Fruit fly (Drosophila melanogaster) whole organism, embryonic: ENCODE results near the gene CG9662.

Experiments
- Adf1 ChIP-seq: fragments of 200-800 bp; sonication (Bioruptor generic); IDR thresholded peaks from 2 replicates; pipeline ENCODE4 v1.3.6; 2022; ENCODE audit warnings: missing biosample characterization, missing genetic modification characterization
- Asciz ChIP-seq: fragments of 200-800 bp; sonication (Bioruptor generic); optimal IDR thresholded peaks from 2 replicates; lab custom pipeline; 2017; ENCODE audit warnings: missing biosample characterization, mild to moderate bottlenecking, missing genetic modification characterization, missing genetic modification reagents
- Atf6 ChIP-seq: fragments of 200-800 bp; sonication (Bioruptor generic); IDR thresholded peaks from 2 replicates; pipeline ENCODE4 v1.3.6; 2022; ENCODE audit warnings: missing biosample characterization, missing genetic modification characterization
- BEAF-32 ChIP-seq: fragments of 200-800 bp; sonication (Bioruptor generic); optimal IDR thresholded peaks from 3 replicates; lab custom pipeline; 2017; ENCODE audit warnings: missing biosample characterization, missing genetic modification characterization, mild to moderate bottlenecking, moderate library complexity, missing genetic modification reagents
- Bdp1 ChIP-seq: fragments of 200-800 bp; sonication (Bioruptor generic); optimal IDR thresholded peaks from 3 replicates; lab custom pipeline; 2016; ENCODE audit warnings: missing biosample characterization, missing genetic modification characterization
- BtbVII ChIP-seq: fragments of 200-800 bp; sonication (Bioruptor generic); optimal IDR thresholded peaks from 3 replicates; lab custom pipeline; 2017; ENCODE audit warnings: missing biosample characterization, mild to moderate bottlenecking, missing genetic modification characterization
- CG1024 ChIP-seq: fragments of 200-800 bp; sonication (Bioruptor generic); IDR thresholded peaks from 2 replicates; pipeline ENCODE4 v1.3.6; 2022; ENCODE audit warnings: missing biosample characterization, missing genetic modification characterization
- CG11085 ChIP-seq: fragments of 200-800 bp; sonication (Bioruptor generic); IDR thresholded peaks from 2 replicates; pipeline ENCODE4 v1.3.6; 2022; ENCODE audit warnings: missing biosample characterization, missing genetic modification characterization
- CG12744 ChIP-seq: fragments of 200-800 bp; sonication (Bioruptor generic); optimal IDR thresholded peaks from 2 replicates; lab custom pipeline; 2016; ENCODE audit warnings: missing biosample characterization, missing genetic modification characterization
- CG12769 ChIP-seq: fragments of 200-800 bp; sonication (Bioruptor generic); optimal IDR thresholded peaks from 2 replicates; lab custom pipeline; 2019; ENCODE audit warnings: missing biosample characterization, mild to moderate bottlenecking, missing genetic modification characterization, moderate library complexity
- CG17829 ChIP-seq: fragments of 200-800 bp; optimal IDR thresholded peaks from 2 replicates; lab custom pipeline; 2019; ENCODE audit warnings: missing biosample characterization, mild to moderate bottlenecking, missing genetic modification characterization, moderate library complexity
- CG18599 ChIP-seq: fragments of 200-800 bp; sonication (Bioruptor generic); optimal IDR thresholded peaks from 3 replicates; lab custom pipeline; 2017; ENCODE audit warnings: missing biosample characterization, missing genetic modification characterization, mild to moderate bottlenecking, moderate library complexity, missing genetic modification reagents
- CG18764 ChIP-seq: fragments of 200-800 bp; sonication (Bioruptor generic); optimal IDR thresholded peaks from 3 replicates; lab custom pipeline; 2016; ENCODE audit warnings: missing biosample characterization, missing genetic modification characterization
- CG2202 ChIP-seq: fragments of 200-800 bp; sonication (Bioruptor generic); optimal IDR thresholded peaks from 2 replicates; lab custom pipeline; 2018; ENCODE audit warnings: missing biosample characterization, mild to moderate bottlenecking, missing genetic modification characterization
- CG32767 ChIP-seq: fragments of 200-800 bp; sonication (Bioruptor generic); IDR thresholded peaks from 2 replicates; pipeline ENCODE4 v1.3.6; 2022; ENCODE audit warnings: missing biosample characterization, missing genetic modification characterization
- CG34224 ChIP-seq: fragments of 200-800 bp; sonication (Bioruptor generic); IDR thresholded peaks from 3 replicates; pipeline ENCODE4 v1.3.6; 2022; ENCODE audit warnings: missing biosample characterization, missing genetic modification characterization; ENCODE audit not compliant: partially characterized antibody
- CG4360 ChIP-seq: fragments of 200-800 bp; sonication (Bioruptor generic); IDR thresholded peaks from 2 replicates; pipeline ENCODE4 v1.3.6; 2022; ENCODE audit warnings: missing biosample characterization, missing genetic modification characterization
- CG7786 ChIP-seq: fragments of 200-800 bp; sonication (Bioruptor generic); optimal IDR thresholded peaks from 2 replicates; lab custom pipeline; 2016; ENCODE audit warnings: missing biosample characterization, missing genetic modification characterization
- CG7963 ChIP-seq: fragments of 200-800 bp; sonication (Bioruptor generic); IDR thresholded peaks from 3 replicates; pipeline ENCODE4 v1.3.6; 2022; ENCODE audit warnings: missing biosample characterization, missing genetic modification characterization; ENCODE audit not compliant: partially characterized antibody
- Chrac-16 ChIP-seq: fragments of 200-800 bp; sonication (Bioruptor generic); optimal IDR thresholded peaks from 3 replicates; lab custom pipeline; 2016; ENCODE audit warnings: missing biosample characterization, missing genetic modification characterization
- CrebB ChIP-seq: fragments of 200-800 bp; sonication (Bioruptor generic); optimal IDR thresholded peaks from 3 replicates; lab custom pipeline; 2018; ENCODE audit warnings: missing biosample characterization, mild to moderate bottlenecking, missing genetic modification characterization
- Dek ChIP-seq: fragments of 200-800 bp; sonication (Bioruptor generic); optimal IDR thresholded peaks from 3 replicates; lab custom pipeline; 2019; ENCODE audit warnings: missing biosample characterization, mild to moderate bottlenecking, missing genetic modification characterization, moderate library complexity
- Doc2 ChIP-seq: fragments of 200-800 bp; sonication (Bioruptor generic); IDR thresholded peaks from 2 replicates; pipeline ENCODE4 v1.3.6; 2022; ENCODE audit warnings: missing biosample characterization, missing genetic modification characterization
- GATAe ChIP-seq: fragments of 200-800 bp; sonication (Bioruptor generic); conservative IDR thresholded peaks from 2 replicates; pipeline ENCODE4 v1.3.6; 2022; ENCODE audit warnings: missing biosample characterization, missing genetic modification characterization
- Hr39 ChIP-seq: fragments of >200 bp; optimal IDR thresholded peaks from 2 replicates; lab custom pipeline; 2017
- Mrtf ChIP-seq: fragments of 200-800 bp; sonication (Bioruptor generic); IDR thresholded peaks from 3 replicates; pipeline ENCODE4 v1.3.6; 2022; ENCODE audit warnings: missing biosample characterization, missing genetic modification characterization
- Side ChIP-seq: fragments of 200-800 bp; sonication (Bioruptor generic); optimal IDR thresholded peaks from 2 replicates; lab custom pipeline; 2016; ENCODE audit warnings: missing biosample characterization, missing genetic modification characterization
- Xbp1 ChIP-seq: fragments of 200-800 bp; sonication (Bioruptor generic); optimal IDR thresholded peaks from 3 replicates; lab custom pipeline; 2016; ENCODE audit warnings: missing biosample characterization, mild to moderate bottlenecking, missing genetic modification characterization
- aop ChIP-seq: fragments of 200-800 bp; sonication (Bioruptor generic); IDR thresholded peaks from 2 replicates; pipeline ENCODE4 v1.3.6; 2022; ENCODE audit warnings: missing biosample characterization, missing genetic modification characterization
- az2 ChIP-seq: fragments of 200-800 bp; sonication (Bioruptor generic); optimal IDR thresholded peaks from 3 replicates; lab custom pipeline; 2016; ENCODE audit warnings: missing biosample characterization, missing genetic modification characterization
- bigmax ChIP-seq: fragments of 200-800 bp; sonication (Bioruptor generic); optimal IDR thresholded peaks from 2 replicates; lab custom pipeline; 2018; ENCODE audit warnings: missing biosample characterization, mild to moderate bottlenecking, missing genetic modification characterization
- br ChIP-seq: fragments of >200 bp; optimal IDR thresholded peaks from 2 replicates; lab custom pipeline; 2017
- btn ChIP-seq: fragments of 200-800 bp; sonication (Bioruptor generic); optimal IDR thresholded peaks from 2 replicates; lab custom pipeline; 2016; ENCODE audit warnings: missing biosample characterization, missing genetic modification characterization
- esg ChIP-seq: fragments of 200-800 bp; sonication (Bioruptor generic); conservative IDR thresholded peaks from 2 replicates; pipeline ENCODE4 v1.3.6; 2022; ENCODE audit warnings: missing biosample characterization, missing genetic modification characterization
- ewg ChIP-seq: fragments of 200-800 bp; sonication (Bioruptor generic); optimal IDR thresholded peaks from 3 replicates; lab custom pipeline; 2017; ENCODE audit warnings: mild to moderate bottlenecking, missing biosample characterization, missing genetic modification reagents, missing genetic modification characterization
- exex ChIP-seq: fragments of 200-800 bp; sonication (Bioruptor generic); optimal IDR thresholded peaks from 4 replicates; lab custom pipeline; 2018; ENCODE audit warnings: missing biosample characterization, mild to moderate bottlenecking, missing genetic modification characterization, moderate library complexity
- fd96Cb ChIP-seq: fragments of 200-800 bp; sonication (Bioruptor generic); optimal IDR thresholded peaks from 2 replicates; lab custom pipeline; 2018; ENCODE audit warnings: missing biosample characterization, mild to moderate bottlenecking, missing genetic modification characterization, moderate library complexity
- fu2 ChIP-seq: fragments of 200-800 bp; sonication (Bioruptor generic); optimal IDR thresholded peaks from 2 replicates; lab custom pipeline; 2016; ENCODE audit warnings: missing biosample characterization, missing genetic modification characterization
- jigr1 ChIP-seq: fragments of 200-800 bp; sonication (Bioruptor generic); IDR thresholded peaks from 3 replicates; pipeline ENCODE4 v1.3.6; 2022; ENCODE audit warnings: missing biosample characterization, missing genetic modification characterization
- ken ChIP-seq: fragments of 200-800 bp; sonication (Bioruptor generic); IDR thresholded peaks from 3 replicates; pipeline ENCODE4 v1.3.6; 2022; ENCODE audit warnings: missing biosample characterization, missing genetic modification characterization
- nerfin-2 ChIP-seq: fragments of 200-800 bp; sonication (Bioruptor generic); IDR thresholded peaks from 2 replicates; pipeline ENCODE4 v1.3.6; 2022; ENCODE audit warnings: missing biosample characterization, missing genetic modification characterization; ENCODE audit not compliant: partially characterized antibody
- oc ChIP-seq: fragments of 200-800 bp; sonication (Bioruptor generic); optimal IDR thresholded peaks from 2 replicates; lab custom pipeline; 2018; ENCODE audit warnings: missing biosample characterization, mild to moderate bottlenecking, missing genetic modification characterization, moderate library complexity
- otp ChIP-seq: fragments of 200-800 bp; sonication (Bioruptor generic); IDR thresholded peaks from 3 replicates; pipeline ENCODE4, ENCODE4 v1.3.6; 2022; ENCODE audit warnings: missing biosample characterization, missing genetic modification characterization
- pb ChIP-seq: fragments of 200-800 bp; sonication (Bioruptor generic); optimal IDR thresholded peaks from 3 replicates; lab custom pipeline; 2016; ENCODE audit warnings: missing biosample characterization, missing genetic modification characterization
- pfk ChIP-seq: fragments of 200-800 bp; sonication (Bioruptor generic); optimal IDR thresholded peaks from 2 replicates; lab custom pipeline; 2018; ENCODE audit warnings: missing biosample characterization, mild to moderate bottlenecking, missing genetic modification characterization, moderate library complexity
- pum ChIP-seq: fragments of 200-800 bp; sonication (Bioruptor generic); optimal IDR thresholded peaks from 2 replicates; lab custom pipeline; 2016; ENCODE audit warnings: missing biosample characterization, missing genetic modification characterization
- repo ChIP-seq: fragments of 200-800 bp; sonication (Bioruptor generic); optimal IDR thresholded peaks from 2 replicates; lab custom pipeline; 2016; ENCODE audit warnings: missing biosample characterization, missing genetic modification characterization
- seq ChIP-seq: fragments of 200-800 bp; sonication (Bioruptor generic); IDR thresholded peaks from 2 replicates; pipeline ENCODE4 v1.3.6; 2022; ENCODE audit warnings: missing biosample characterization, missing genetic modification characterization
- toy ChIP-seq: fragments of 200-800 bp; sonication (Bioruptor generic); IDR thresholded peaks from 2 replicates; pipeline ENCODE4 v1.3.6; 2022; ENCODE audit warnings: missing biosample characterization, missing genetic modification characterization
- zf30C ChIP-seq: fragments of 200-800 bp; sonication (Bioruptor generic); optimal IDR thresholded peaks from 3 replicates; lab custom pipeline; 2018; ENCODE audit warnings: missing biosample characterization, mild to moderate bottlenecking, missing genetic modification characterization

Gene CG9662

DNA sequence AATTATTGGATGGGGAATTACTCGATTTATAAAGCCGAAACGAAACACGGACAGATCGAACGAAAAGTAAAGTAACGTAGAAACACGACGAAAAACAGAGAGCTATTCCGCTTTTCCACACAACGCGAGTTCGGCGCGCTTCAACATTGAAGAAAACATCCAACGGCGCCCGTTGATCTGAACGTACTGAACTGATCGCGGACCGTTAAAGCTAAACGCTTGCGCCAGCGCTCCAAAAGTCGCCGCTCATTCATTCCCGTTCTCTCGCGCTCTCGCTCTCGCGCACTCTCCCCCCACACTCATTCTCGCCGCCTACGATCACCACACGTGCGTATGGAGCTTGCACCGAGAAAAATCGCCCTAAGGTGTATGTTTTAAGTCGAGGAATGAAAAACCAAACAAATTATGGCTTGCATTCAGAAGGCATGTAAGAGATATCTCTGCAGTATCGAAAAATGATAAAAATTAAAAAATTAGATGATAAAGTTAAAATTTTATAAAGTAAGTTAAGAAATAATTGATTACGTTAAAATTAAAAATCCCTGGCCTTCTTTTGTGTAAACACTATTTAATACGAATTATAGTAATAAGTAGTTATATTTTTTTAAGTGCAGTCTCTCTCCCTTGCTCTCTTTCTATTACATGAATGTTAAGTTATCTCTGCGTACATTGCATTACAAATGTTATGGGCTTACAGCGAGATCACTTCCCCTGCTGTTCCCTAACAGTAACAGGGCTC, 21.7 kb downstream of the CG9662 start, which contains the start of gene E23 (continued):
- TF ChIP-seq CG4360 (GFP tag; lab: Robert Waterston, UW) (peak; percentile 79), toy (peak; percentile 94), Hr39 (no peak), Mrtf (GFP tag; lab: Robert Waterston, UW) (peak; percentile 96), jigr1 (peak; percentile 95), CG12769 (tag; lab: Kevin White, UChicago) (peak; percentile 89), aop (GFP tag; lab: Robert Waterston, UW) (peak; percentile 90), Side (peak; percentile 92), pum (GFP tag; lab: Kevin White, UChicago) (peak; percentile 92), ewg (GFP tag; lab: Kevin White, UChicago) (peak; percentile 98), CG18764 (GFP tag; lab: Kevin White, UChicago) (peak; percentile 96), CG32767 (GFP tag; lab: Robert Waterston, UW) (peak; percentile 97), CG7786 (GFP tag; lab: Kevin White, UChicago) (peak; percentile 94), btn (GFP tag; lab: Kevin White, UChicago) (peak; percentile 77), exex (tag; lab: Kevin White, UChicago) (peak; percentile 88), CrebB (peak; percentile 97), ken (GFP tag; lab: Robert Waterston, UW) (peak; percentile 97), CG2202 (tag; lab: Kevin White, UChicago) (peak; percentile 99), BEAF-32 (GFP tag; lab: Kevin White, UChicago) (peak; percentile 17), otp (GFP tag; lab: Robert Waterston, UW) (peak; percentile 94), bigmax (peak; percentile 48), GATAe (peak; percentile 94), CG17829 (tag; lab: Kevin White, UChicago) (peak; percentile 99), br (lab: Kevin White, UChicago) (no peak), oc (tag; lab: Kevin White, UChicago) (peak; percentile 99), Dek (tag; lab: Kevin White, UChicago) (peak; percentile 99), pfk (peak; percentile 40), esg (GFP tag; lab: Robert Waterston, UW) (peak; percentile 98), CG34224 (GFP tag; lab: Robert Waterston, UW) (peak; percentile 52; the same call in 2 of the 3 replicates), CG11085 (GFP tag; lab: Robert Waterston, UW) (peak; percentile 95), fu2 (GFP tag; lab: Kevin White, UChicago) (peak; percentile 94), CG18599 (GFP tag; lab: Kevin White, UChicago) (peak; percentile 98), Asciz (GFP tag; lab: Kevin White, UChicago) (peak; percentile 99), seq (peak; percentile 98), Doc2 (GFP tag; lab: Robert Waterston, UW) (no peak; the same call in none of the 2 replicates), Bdp1 (peak; percentile 90), CG7963 (GFP tag; lab: Robert Waterston, UW) (0 out of 3 replicates have a peak, but pooled peaks have one; percentile 36), pb (GFP tag; lab: Kevin White, UChicago) (peak; percentile 84), CG1024 (peak; percentile 93), nerfin-2 (no peak), zf30C (GFP tag; lab: Kevin White, UChicago) (peak; percentile 99), az2 (GFP tag; lab: Kevin White, UChicago) (peak; percentile 99), repo (peak; percentile 90), Chrac-16 (GFP tag; lab: Kevin White, UChicago) (peak; percentile 98), Xbp1 (GFP tag; lab: Kevin White, UChicago) (peak; percentile 99), CG12744 (GFP tag; lab: Kevin White, UChicago) (peak; percentile 93), Atf6 (GFP tag; lab: Robert Waterston, UW) (peak; percentile 99), fd96Cb (tag; lab: Kevin White, UChicago) (peak; percentile 99), BtbVII (GFP tag; lab: Kevin White, UChicago) (peak; percentile 98), Adf1 (peak; percentile 86)
